Worm (Caenorhabditis elegans): ENCODE measurements around the gene F53H2.1.
"Not testable (repeated sequence)": the region's sequence is repeated elsewhere in the genome, so short reads cannot be mapped to it uniquely, and the experiment has no call there.

F53H2.1 gene

DNA sequence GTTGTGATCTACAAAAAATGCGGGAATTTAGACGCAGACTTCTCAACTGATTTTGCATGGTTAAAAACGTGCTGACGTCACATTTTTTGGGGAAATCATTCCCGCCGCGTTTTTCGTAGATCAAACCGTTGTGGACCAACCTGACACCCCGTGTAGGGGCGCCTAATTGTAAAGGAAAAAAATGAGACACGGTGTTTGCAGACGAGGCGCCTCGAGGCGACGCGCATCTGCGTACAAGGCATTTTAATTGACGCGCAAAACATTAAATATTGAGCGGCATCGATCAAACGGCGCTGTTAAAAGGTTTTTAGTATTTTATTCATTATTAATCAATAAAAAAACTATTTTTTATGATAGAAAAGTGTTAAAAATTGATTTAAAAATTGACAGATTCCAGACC lies 43.9 kb downstream of the F53H2.1 start:
- TF ChIP-seq dpl-1 (GFP tag; optimal IDR thresholded peaks at IDR 0.05): peak in 2 of 3 experiments; percentile 5 to 23
- peak; percentile 22 to 44 for TF ChIP-seq efl-1 (optimal IDR thresholded peaks at IDR 0.05)
- TF ChIP-seq efl-1 (GFP tag; optimal IDR thresholded peaks at IDR 0.05 in 1 of 2): not testable (repeated sequence)
- peak; percentile 72 for TF ChIP-seq F16B12.6 (tag; optimal IDR thresholded peaks at IDR 0.05)
- peak in 1 of 2 experiments; percentile 38 for TF ChIP-seq lin-35 (GFP tag; optimal IDR thresholded peaks at IDR 0.05)

Measured in whole organism, L1 larva.